Worm (Caenorhabditis elegans): ENCODE results near the gene srbc-9.
A peak's percentile ranks its signal among the peaks of the same experiment; 100 is the strongest.

The srbc-9 gene

DNA sequence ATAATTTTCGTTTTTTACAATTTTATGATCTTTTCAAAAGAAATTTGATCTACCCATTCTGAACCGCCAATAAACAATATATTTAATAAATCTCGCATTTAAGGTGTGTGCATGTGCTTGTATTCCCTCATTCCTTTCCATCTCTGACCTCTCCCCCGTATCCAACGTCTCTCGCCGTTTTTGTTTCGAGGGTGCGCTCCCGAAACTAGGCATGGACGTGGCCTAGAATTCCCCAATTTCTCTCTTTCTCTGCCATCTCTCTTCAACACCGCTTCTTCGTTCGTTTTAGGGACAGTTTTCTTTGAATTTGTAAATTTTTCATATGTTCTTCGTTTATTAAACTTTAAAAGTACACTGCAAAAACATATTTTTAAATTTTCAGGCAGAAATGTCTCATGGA lies 24.7 kb downstream of the srbc-9 start, which contains the start of gene F25E5.1 (continued):
- TF ChIP-seq pqm-1 (tag; optimal IDR thresholded peaks at IDR 0.05) (no peak), gmeb-2 (tag; optimal IDR thresholded peaks at IDR 0.05) (peak; percentile 25), tbx-7 (tag; optimal IDR thresholded peaks at IDR 0.05) (peak; percentile 53), hlh-13 (GFP tag; optimal IDR thresholded peaks at IDR 0.05) (no peak), ztf-16 (tag; optimal IDR thresholded peaks at IDR 0.05) (no peak), unc-86 (tag; optimal IDR thresholded peaks at IDR 0.05) (peak; percentile 15), ahr-1 (tag; optimal IDR thresholded peaks at IDR 0.05) (no peak), K02D7.2 (tag; optimal IDR thresholded peaks at IDR 0.05) (no peak), C08G9.2 (tag; optimal IDR thresholded peaks at IDR 0.05) (peak; percentile 81), ceh-22 (tag; optimal IDR thresholded peaks at IDR 0.05) (no peak), ceh-6 (GFP tag; optimal IDR thresholded peaks at IDR 0.05) (no peak), ceh-45 (GFP tag; IDR thresholded peaks at IDR 0.05) (no peak), zip-5 (tag; optimal IDR thresholded peaks at IDR 0.05) (peak; percentile 42), pag-3 (tag; optimal IDR thresholded peaks at IDR 0.05; ENCODE audit: borderline replicate concordance) (peak; percentile 18), F13H6.1 (tag; optimal IDR thresholded peaks at IDR 0.05) (peak; percentile 25), ceh-14 (tag; optimal IDR thresholded peaks at IDR 0.05) (peak; percentile 70), hlh-15 (tag; optimal IDR thresholded peaks at IDR 0.05) (no peak), sox-4 (tag; optimal IDR thresholded peaks at IDR 0.05) (no peak), fkh-10 (GFP tag; optimal IDR thresholded peaks at IDR 0.05) (no peak), ama-1 (optimal IDR thresholded peaks at IDR 0.05) (no peak), hlh-6 (tag; optimal IDR thresholded peaks at IDR 0.05) (peak; percentile 5), nhr-232 (tag; optimal IDR thresholded peaks at IDR 0.05) (no peak), syd-9 (tag; optimal IDR thresholded peaks at IDR 0.05) (no peak), elt-4 (tag; optimal IDR thresholded peaks at IDR 0.05) (no peak), T23F11.4 (GFP tag; optimal IDR thresholded peaks at IDR 0.05) (no peak), sdc-2 (tag; optimal IDR thresholded peaks at IDR 0.05) (peak; percentile 47), pros-1 (tag; optimal IDR thresholded peaks at IDR 0.05) (peak; percentile 11), pha-4 (tag; optimal IDR thresholded peaks at IDR 0.05) (no peak), hlh-30 (tag; optimal IDR thresholded peaks at IDR 0.05; ENCODE audit: insufficient read depth) (peak; percentile 50), unc-42 (tag; optimal IDR thresholded peaks at IDR 0.05) (peak; percentile 61), ceh-18 (tag; optimal IDR thresholded peaks at IDR 0.05) (peak; percentile 30), dmd-4 (tag; optimal IDR thresholded peaks at IDR 0.05; ENCODE audit: borderline replicate concordance) (peak; percentile 27), lim-6 (tag; optimal IDR thresholded peaks at IDR 0.05) (peak; percentile 46), hlh-8 (tag; optimal IDR thresholded peaks at IDR 0.05) (peak; percentile 59), ceh-48 (tag; optimal IDR thresholded peaks at IDR 0.05) (no peak), ceh-2 (tag; optimal IDR thresholded peaks at IDR 0.05) (peak; percentile 69), nfya-1 (tag; optimal IDR thresholded peaks at IDR 0.05) (peak; percentile 70), eyg-1 (tag; optimal IDR thresholded peaks at IDR 0.05) (peak; percentile 53), sox-2 (GFP tag; IDR thresholded peaks at IDR 0.05) (no peak), dve-1 (tag; optimal IDR thresholded peaks at IDR 0.05) (no peak)

DNA sequence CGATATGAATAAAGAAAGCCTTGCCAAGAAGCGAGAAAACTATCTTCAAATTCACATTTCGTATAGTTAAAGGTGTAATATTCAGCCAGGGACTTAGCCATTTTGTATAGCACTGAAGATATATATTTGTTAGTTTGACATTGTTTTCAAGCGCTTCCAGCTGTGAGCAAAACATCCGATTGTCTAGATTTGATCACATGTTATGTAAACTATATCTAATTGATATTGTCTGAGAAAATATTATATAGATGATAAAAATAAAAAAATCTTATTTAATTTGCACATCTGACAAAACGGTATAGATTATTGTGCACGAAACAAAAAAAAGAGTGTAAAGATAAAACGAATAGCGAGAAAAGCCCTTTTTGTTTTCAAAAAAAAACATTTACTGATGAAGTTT lies 25.5 kb downstream of the srbc-9 start, which contains the start of gene srh-89:
Gene srh-89 (minus strand): TSS at position 101 of the 400 bp plus-strand sequence.
- no peak for TF ChIP-seq ttx-3 (tag; optimal IDR thresholded peaks at IDR 0.05)
- no peak for TF ChIP-seq dve-1 (tag; optimal IDR thresholded peaks at IDR 0.05)
- no peak for TF ChIP-seq pha-4 (tag; optimal IDR thresholded peaks at IDR 0.05)
- no peak for TF ChIP-seq K09A11.1 (tag; optimal IDR thresholded peaks at IDR 0.05; ENCODE audit: insufficient read depth)
- no peak for TF ChIP-seq hlh-8 (tag; optimal IDR thresholded peaks at IDR 0.05)
- TF ChIP-seq eyg-1 (tag; optimal IDR thresholded peaks at IDR 0.05), result no peak
- TF ChIP-seq rnt-1 (tag; optimal IDR thresholded peaks at IDR 0.05), result no peak
- no peak for TF ChIP-seq ref-2 (tag; optimal IDR thresholded peaks at IDR 0.05)
- TF ChIP-seq nhr-232 (tag; optimal IDR thresholded peaks at IDR 0.05), result no peak
- TF ChIP-seq ceh-30 (tag; optimal IDR thresholded peaks at IDR 0.05), result no peak
- TF ChIP-seq unc-42 (tag; optimal IDR thresholded peaks at IDR 0.05), result no peak
- TF ChIP-seq C08G9.2 (tag; optimal IDR thresholded peaks at IDR 0.05), result no peak
- no peak for TF ChIP-seq odd-2 (tag; optimal IDR thresholded peaks at IDR 0.05)
- TF ChIP-seq T23F11.4 (GFP tag; optimal IDR thresholded peaks at IDR 0.05), result no peak
- no peak for TF ChIP-seq ama-1 (optimal IDR thresholded peaks at IDR 0.05)

All from whole organism, late embryonic.